Worm (Caenorhabditis elegans) whole organism, L1 larva: ENCODE results near the gene F22D3.4.

Experiments used
- C04F5.9 ChIP-seq: sonication (generic microtip); optimal IDR thresholded peaks from 2 replicates; lab custom pipeline; 2016; ENCODE audit warnings: missing genetic modification characterization, missing compliant biosample characterization
- C34B4.2 ChIP-seq: sonication (generic microtip); optimal IDR thresholded peaks from 2 replicates; lab custom pipeline; 2017; ENCODE audit warnings: mild to moderate bottlenecking, missing genetic modification characterization, missing compliant biosample characterization
- F16B12.6 ChIP-seq: fragments of 150-350 bp; optimal IDR thresholded peaks from 2 replicates; lab custom pipeline; 2014; ENCODE audit warnings: missing biosample characterization, missing genetic modification characterization
- aha-1 ChIP-seq: fragments of 150-350 bp; optimal IDR thresholded peaks from 2 replicates; lab custom pipeline; 2014; ENCODE audit warnings: missing biosample characterization, missing genetic modification characterization
- alr-1 ChIP-seq: fragments of 200-800 bp; sonication (Bioruptor generic); optimal IDR thresholded peaks from 2 replicates; lab custom pipeline; 2018; ENCODE audit warnings: borderline replicate concordance, mild to moderate bottlenecking, missing genetic modification characterization, missing compliant biosample characterization
- blmp-1 ChIP-seq: fragments of 150-350 bp; optimal IDR thresholded peaks from 2 replicates; lab custom pipeline; 2014; ENCODE audit warnings: missing biosample characterization, missing genetic modification characterization
- ces-1 ChIP-seq: fragments of 150-350 bp; optimal IDR thresholded peaks from 2 replicates; lab custom pipeline; 2014; ENCODE audit warnings: missing biosample characterization, missing genetic modification reagents, missing genetic modification characterization
- dsc-1 ChIP-seq: sonication (generic microtip); optimal IDR thresholded peaks from 2 replicates; lab custom pipeline; 2016; ENCODE audit warnings: mild to moderate bottlenecking, missing genetic modification characterization, missing compliant biosample characterization
- efl-1 ChIP-seq, 4 experiments: fragments of 150-350 bp; optimal IDR thresholded peaks in 3 of 4; peaks in 1 of 4; 1 replicate in 1 of 4; 2 replicates in 3 of 4; lab custom pipeline; 2014; ENCODE audit warnings: missing biosample characterization in 2 of 4, missing genetic modification characterization in 2 of 4, missing genetic modification reagents in 2 of 4
- egl-13 ChIP-seq: sonication (generic microtip); optimal IDR thresholded peaks from 2 replicates; lab custom pipeline; 2016; ENCODE audit warnings: missing genotype, missing genetic modification reagents, missing genetic modification characterization, missing compliant biosample characterization
- elt-2 ChIP-seq: sonication (generic microtip); optimal IDR thresholded peaks from 2 replicates; lab custom pipeline; 2016; ENCODE audit warnings: missing genetic modification characterization, mild to moderate bottlenecking, inconsistent platforms, missing compliant biosample characterization, missing genetic modification reagents
- elt-3 ChIP-seq, 6 experiments: fragments of 150-350 bp in 1 of 6; sonication (generic microtip); optimal IDR thresholded peaks; 2 replicates each; lab custom pipeline; 2017 to 2018; ENCODE audit warnings: missing biosample characterization in 6 of 6, missing genetic modification characterization in 6 of 6, inconsistent platforms in 1 of 6
- ets-5 ChIP-seq: fragments of 200-800 bp; sonication (Bioruptor generic); IDR thresholded peaks from 2 replicates; pipeline ENCODE4 v1.3.6; 2022; ENCODE audit warnings: missing genetic modification characterization, missing compliant biosample characterization
- fkh-10 ChIP-seq: sonication (generic microtip); optimal IDR thresholded peaks from 2 replicates; lab custom pipeline; 2017; ENCODE audit warnings: missing biosample characterization, missing genetic modification reagents, missing genetic modification characterization
- fkh-4 ChIP-seq: sonication (generic microtip); optimal IDR thresholded peaks from 2 replicates; lab custom pipeline; 2016; ENCODE audit warnings: missing compliant biosample characterization, missing genetic modification characterization, borderline replicate concordance
- fkh-8 ChIP-seq: sonication (generic microtip); optimal IDR thresholded peaks from 2 replicates; lab custom pipeline; 2016; ENCODE audit warnings: mild to moderate bottlenecking, missing genetic modification characterization, missing compliant biosample characterization
- fos-1 ChIP-seq: fragments of 150-350 bp; optimal IDR thresholded peaks from 2 replicates; lab custom pipeline; 2014; ENCODE audit warnings: missing biosample characterization, missing genetic modification characterization
- hpl-2 ChIP-seq: fragments of 150-350 bp; optimal IDR thresholded peaks from 2 replicates; lab custom pipeline; 2014; ENCODE audit warnings: missing biosample characterization, missing genetic modification reagents, missing genetic modification characterization
- irx-1 ChIP-seq: sonication (generic microtip); optimal IDR thresholded peaks from 2 replicates; lab custom pipeline; 2016; ENCODE audit warnings: missing genetic modification characterization, missing compliant biosample characterization
- isw-1 ChIP-seq: fragments of 200-800 bp; sonication (Bioruptor generic); IDR thresholded peaks from 2 replicates; pipeline ENCODE4 v1.3.6; 2022; ENCODE audit warnings: missing genetic modification characterization, missing compliant biosample characterization
- jun-1 ChIP-seq: fragments of 150-350 bp; optimal IDR thresholded peaks from 2 replicates; lab custom pipeline; 2014; ENCODE audit warnings: missing biosample characterization, missing genetic modification reagents, missing genetic modification characterization
- lin-14 ChIP-seq: fragments of 200-800 bp; sonication (Bioruptor generic); optimal IDR thresholded peaks from 2 replicates; lab custom pipeline; 2018; ENCODE audit warnings: mild to moderate bottlenecking, missing genetic modification characterization, moderate library complexity, missing compliant biosample characterization
- lin-15B ChIP-seq: fragments of 150-350 bp; sonication (generic microtip); optimal IDR thresholded peaks from 3 replicates; lab custom pipeline; 2014; ENCODE audit warnings: missing biosample characterization, missing genetic modification characterization
- lin-35 ChIP-seq, 2 experiments: fragments of 150-350 bp; optimal IDR thresholded peaks; 2 replicates each; lab custom pipeline; 2014; ENCODE audit warnings: missing biosample characterization in 2 of 2, missing genetic modification characterization in 2 of 2, missing genetic modification reagents in 2 of 2
- lin-39 ChIP-seq: fragments of 150-350 bp; optimal IDR thresholded peaks from 2 replicates; lab custom pipeline; 2014; ENCODE audit warnings: missing biosample characterization, missing genetic modification reagents, missing genetic modification characterization
- mdl-1 ChIP-seq, 2 experiments: fragments of 150-350 bp; optimal IDR thresholded peaks; 2 replicates each; lab custom pipeline; 2014 to 2017; ENCODE audit warnings: missing biosample characterization in 2 of 2, missing genetic modification characterization in 2 of 2, inconsistent platforms in 1 of 2
- mep-1 ChIP-seq: fragments of 150-350 bp; optimal IDR thresholded peaks from 2 replicates; lab custom pipeline; 2014; ENCODE audit warnings: missing biosample characterization, missing genetic modification characterization
- nhr-11 ChIP-seq: fragments of 150-350 bp; optimal IDR thresholded peaks from 2 replicates; lab custom pipeline; 2014; ENCODE audit warnings: missing biosample characterization, missing genetic modification characterization
- nhr-12 ChIP-seq: sonication (generic microtip); optimal IDR thresholded peaks from 2 replicates; lab custom pipeline; 2017; ENCODE audit warnings: missing biosample characterization, missing genetic modification characterization
- nhr-19 ChIP-seq: fragments of 200-800 bp; sonication (Bioruptor generic); conservative IDR thresholded peaks from 2 replicates; pipeline ENCODE4 v1.3.6; 2022; ENCODE audit warnings: missing genetic modification characterization, missing compliant biosample characterization
- nhr-237 ChIP-seq: fragments of 150-350 bp; optimal IDR thresholded peaks from 2 replicates; lab custom pipeline; 2014; ENCODE audit warnings: missing biosample characterization, missing genetic modification characterization
- nhr-71 ChIP-seq: sonication (generic microtip); optimal IDR thresholded peaks from 2 replicates; lab custom pipeline; 2016; ENCODE audit warnings: mild to moderate bottlenecking, missing genetic modification characterization, moderate library complexity, missing compliant biosample characterization
- nhr-77 ChIP-seq: fragments of 150-350 bp; optimal IDR thresholded peaks from 2 replicates; lab custom pipeline; 2014; ENCODE audit warnings: missing biosample characterization, missing genetic modification characterization
- nhr-84 ChIP-seq: sonication (generic microtip); optimal IDR thresholded peaks from 2 replicates; lab custom pipeline; 2017; ENCODE audit warnings: missing biosample characterization, missing genetic modification characterization
- nhr-85 ChIP-seq: sonication (generic microtip); peaks from one replicate; lab custom pipeline; 2016; ENCODE audit warnings: missing genetic modification characterization, inconsistent platforms, missing compliant biosample characterization
- nhr-90 ChIP-seq: sonication (generic microtip); optimal IDR thresholded peaks from 2 replicates; lab custom pipeline; 2016; ENCODE audit warnings: mild to moderate bottlenecking, missing genetic modification characterization, missing compliant biosample characterization; ENCODE audit not compliant: poor library complexity
- pag-3 ChIP-seq: sonication (generic microtip); optimal IDR thresholded peaks from 2 replicates; lab custom pipeline; 2017; ENCODE audit warnings: missing genetic modification characterization, mild to moderate bottlenecking, missing compliant biosample characterization, antibody characterized with exemption, borderline replicate concordance; ENCODE audit not compliant: insufficient read depth
- sox-4 ChIP-seq: sonication (generic microtip); optimal IDR thresholded peaks from 2 replicates; lab custom pipeline; 2016; ENCODE audit warnings: missing genetic modification characterization, missing compliant biosample characterization
- swsn-7 ChIP-seq: sonication (generic microtip); optimal IDR thresholded peaks from 2 replicates; lab custom pipeline; 2016; ENCODE audit warnings: missing genetic modification characterization, missing compliant biosample characterization
- tbx-2 ChIP-seq: sonication (generic microtip); optimal IDR thresholded peaks from 2 replicates; lab custom pipeline; 2016; ENCODE audit warnings: missing genetic modification characterization, missing compliant biosample characterization
- tlp-1 ChIP-seq: fragments of 150-350 bp; optimal IDR thresholded peaks from 2 replicates; lab custom pipeline; 2014; ENCODE audit warnings: missing biosample characterization, missing genetic modification characterization
- unc-130 ChIP-seq: fragments of 150-350 bp; optimal IDR thresholded peaks from 2 replicates; lab custom pipeline; 2017; ENCODE audit warnings: missing biosample characterization, missing genetic modification characterization, inconsistent platforms
- unc-98 ChIP-seq: fragments of 200-800 bp; sonication (Bioruptor generic); IDR thresholded peaks from 2 replicates; pipeline ENCODE4 v1.3.6; 2022; ENCODE audit warnings: missing genetic modification characterization, missing compliant biosample characterization
- vab-15 ChIP-seq: sonication (generic microtip); optimal IDR thresholded peaks from 2 replicates; lab custom pipeline; 2017; ENCODE audit warnings: missing genotype, mild to moderate bottlenecking, missing genetic modification characterization, missing compliant biosample characterization
- xbp-1 ChIP-seq: sonication (generic microtip); optimal IDR thresholded peaks from 2 replicates; lab custom pipeline; 2016; ENCODE audit warnings: missing genetic modification characterization, missing compliant biosample characterization
- zag-1 ChIP-seq: fragments of 150-350 bp; optimal IDR thresholded peaks from 2 replicates; lab custom pipeline; 2014; ENCODE audit warnings: missing biosample characterization, missing genetic modification characterization
- zip-4 ChIP-seq: fragments of 200-800 bp; sonication (Bioruptor generic); optimal IDR thresholded peaks from 2 replicates; lab custom pipeline; 2018; ENCODE audit warnings: mild to moderate bottlenecking, missing genetic modification characterization, moderate library complexity, missing compliant biosample characterization

The F22D3.4 gene

DNA sequence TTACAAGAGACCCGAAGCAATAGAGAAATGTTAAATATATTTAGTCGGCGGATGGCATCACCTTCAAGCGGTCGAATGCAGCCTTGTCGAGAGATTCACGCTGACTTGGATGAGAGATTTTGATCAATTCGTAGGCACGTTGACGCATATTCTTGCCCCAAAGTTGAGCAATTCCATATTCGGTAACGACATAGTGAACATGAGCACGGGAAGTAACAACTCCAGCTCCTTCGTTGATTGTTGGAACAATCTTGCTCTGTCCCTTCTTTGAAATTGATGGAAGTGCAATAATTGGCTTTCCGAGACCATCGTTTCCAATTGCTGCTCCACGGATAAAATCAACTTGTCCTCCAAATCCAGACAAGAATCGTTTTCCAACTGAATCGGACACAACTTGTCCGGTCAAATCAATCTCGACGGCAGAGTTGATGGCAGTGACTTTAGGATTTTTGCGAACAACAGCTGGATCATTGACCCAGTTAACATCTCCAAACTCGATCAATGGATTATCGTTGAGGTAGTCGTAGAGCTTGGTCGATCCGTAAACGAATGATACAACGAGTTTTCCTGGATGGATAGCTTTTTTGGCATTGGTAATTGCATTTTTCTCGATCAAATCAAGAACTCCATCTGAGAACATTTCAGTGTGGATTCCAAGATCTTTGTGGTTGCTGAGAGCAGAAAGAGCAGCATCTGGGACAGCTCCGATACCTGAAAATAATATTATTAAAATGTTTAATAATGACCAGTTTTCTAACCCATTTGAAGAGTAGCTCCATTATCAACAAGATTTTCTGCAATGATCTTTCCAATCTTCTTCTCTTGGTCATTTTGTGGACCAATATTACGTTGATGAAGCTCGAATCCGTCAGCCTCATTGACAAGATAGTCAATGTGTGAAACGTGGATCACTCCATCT lies 38.5 kb downstream of the F22D3.4 start (continued):
- TF ChIP-seq nhr-237 (tag; lab: Kevin White, UChicago) (no peak), fkh-4 (tag; lab: Kevin White, UChicago) (no peak), zip-4 (no peak), nhr-85 (tag; lab: Kevin White, UChicago) (peak; percentile 72), aha-1 (tag; lab: Kevin White, UChicago) (no peak), elt-3 (tag; optimal IDR thresholded peaks at IDR 0.05; lab: Kevin White, UChicago) (no peak), irx-1 (no peak), alr-1 (tag; lab: Kevin White, UChicago) (no peak), swsn-7 (tag; lab: Kevin White, UChicago) (no peak)

- no peak for TF ChIP-seq sox-4 (tag; lab: Kevin White, UChicago)
- TF ChIP-seq egl-13 (tag; lab: Kevin White, UChicago), result no peak
- no peak for TF ChIP-seq vab-15 (tag; lab: Kevin White, UChicago)
- no peak for TF ChIP-seq mdl-1 (tag; optimal IDR thresholded peaks at IDR 0.05; lab: Kevin White, UChicago)
- no peak for TF ChIP-seq pag-3 (tag; lab: Kevin White, UChicago)
- TF ChIP-seq hpl-2 (GFP tag; lab: Kevin White, UChicago), result no peak
- peak; percentile 17 for TF ChIP-seq elt-2 (tag; lab: Kevin White, UChicago)
- TF ChIP-seq efl-1 (optimal IDR thresholded peaks at IDR 0.05; lab: Kevin White, UChicago), result no peak
- peak in 1 of 2 experiments; percentile 93 for TF ChIP-seq efl-1 (GFP tag; optimal IDR thresholded peaks at IDR 0.05 in 1 of 2; lab: Kevin White, UChicago)
- no peak for TF ChIP-seq nhr-84 (tag; lab: Kevin White, UChicago)
- no peak for TF ChIP-seq unc-98 (GFP tag; lab: Robert Waterston, UW)
- no peak for TF ChIP-seq nhr-11 (tag; lab: Kevin White, UChicago)
- no peak for TF ChIP-seq mep-1 (tag; lab: Kevin White, UChicago)
- TF ChIP-seq unc-130 (tag; lab: Kevin White, UChicago), result no peak
- no peak for TF ChIP-seq ces-1
- no peak for TF ChIP-seq aha-1 (tag; lab: Kevin White, UChicago)
- no peak for TF ChIP-seq isw-1 (GFP tag; lab: Robert Waterston, UW)
- TF ChIP-seq zip-4, result peak; percentile 33
- no peak for TF ChIP-seq alr-1 (tag; lab: Kevin White, UChicago)
- TF ChIP-seq F16B12.6 (tag; lab: Kevin White, UChicago), result no peak
- no peak for TF ChIP-seq fkh-10 (GFP tag; lab: Kevin White, UChicago)
- peak; percentile 76 for TF ChIP-seq nhr-90 (tag; lab: Kevin White, UChicago)
- TF ChIP-seq lin-35 (GFP tag; optimal IDR thresholded peaks at IDR 0.05; lab: Kevin White, UChicago), result peak in 1 of 2 experiments; percentile 72
- TF ChIP-seq nhr-237 (tag; lab: Kevin White, UChicago), result no peak
- TF ChIP-seq irx-1, result peak; percentile 2
- TF ChIP-seq tbx-2 (tag; lab: Kevin White, UChicago), result peak; percentile 70
- TF ChIP-seq fkh-8, result no peak
- no peak for TF ChIP-seq jun-1
- no peak for TF ChIP-seq blmp-1 (tag; lab: Kevin White, UChicago)
- TF ChIP-seq nhr-12 (tag; lab: Kevin White, UChicago), result no peak
- peak; percentile 74 for TF ChIP-seq nhr-19
- TF ChIP-seq zag-1, result no peak
- no peak for TF ChIP-seq elt-3 (tag; optimal IDR thresholded peaks at IDR 0.05; lab: Kevin White, UChicago)
- no peak for TF ChIP-seq ets-5
- TF ChIP-seq C34B4.2 (tag; lab: Kevin White, UChicago), result no peak
- TF ChIP-seq nhr-71 (tag; lab: Kevin White, UChicago), result peak; percentile 84
- TF ChIP-seq C04F5.9 (tag; lab: Kevin White, UChicago), result peak; percentile 33
- no peak for TF ChIP-seq dsc-1 (tag; lab: Kevin White, UChicago)
- TF ChIP-seq lin-15B (tag; lab: Kevin White, UChicago), result no peak
- TF ChIP-seq tlp-1 (tag; lab: Kevin White, UChicago), result no peak
- TF ChIP-seq swsn-7 (tag; lab: Kevin White, UChicago), result peak; percentile 40
- peak; percentile 51 for TF ChIP-seq lin-14 (GFP tag; lab: Kevin White, UChicago)
- TF ChIP-seq fos-1, result no peak
- TF ChIP-seq xbp-1 (tag; lab: Kevin White, UChicago), result peak; percentile 40
- TF ChIP-seq lin-39 (tag; lab: Kevin White, UChicago), result peak; percentile 42
- no peak for TF ChIP-seq nhr-77 (tag; lab: Kevin White, UChicago)
Observed at ce11 chrII:6888211-6888610, 39.2 kb downstream of the F22D3.4 start.
